Worm (Caenorhabditis elegans) whole organism, midembryonic: ENCODE results near the gene cdh-12.

Source experiments
- T22C8.4 ChIP-seq: fragments of 200-800 bp; sonication (Bioruptor generic); IDR thresholded peaks from 2 replicates; pipeline ENCODE4 v1.3.6; 2022; ENCODE audit warnings: missing genetic modification characterization, missing compliant biosample characterization
- cog-1 ChIP-seq: sonication (generic microtip); optimal IDR thresholded peaks from 2 replicates; lab custom pipeline; 2016; ENCODE audit warnings: missing genetic modification characterization, missing compliant biosample characterization
- flt-1 ChIP-seq: fragments of 200-800 bp; sonication (Bioruptor generic); IDR thresholded peaks from 2 replicates; pipeline ENCODE4 v1.3.6; 2022; ENCODE audit warnings: missing genetic modification characterization, missing compliant biosample characterization
- klf-2 ChIP-seq: fragments of 200-800 bp; sonication (Bioruptor generic); conservative IDR thresholded peaks from 2 replicates; pipeline ENCODE4 v1.3.6; 2022; ENCODE audit warnings: missing genetic modification reagents, missing genetic modification characterization, missing compliant biosample characterization
- med-1 ChIP-seq: sonication (generic microtip); optimal IDR thresholded peaks from 2 replicates; lab custom pipeline; 2017; ENCODE audit warnings: missing genetic modification characterization, mild to moderate bottlenecking, missing compliant biosample characterization, antibody characterized with exemption, missing genetic modification reagents; ENCODE audit not compliant: insufficient read depth
- ref-1 ChIP-seq: fragments of 200-800 bp; sonication (Bioruptor generic); conservative IDR thresholded peaks from 2 replicates; pipeline ENCODE4 v1.3.6; 2022; ENCODE audit warnings: missing genetic modification reagents, missing genetic modification characterization, missing compliant biosample characterization
- ztf-23 ChIP-seq: fragments of 200-800 bp; sonication (Bioruptor generic); IDR thresholded peaks from 2 replicates; pipeline ENCODE4 v1.3.6; 2022; ENCODE audit warnings: missing genetic modification reagents, missing genetic modification characterization, missing compliant biosample characterization
- ztf-29 ChIP-seq: fragments of 200-800 bp; sonication (Bioruptor generic); IDR thresholded peaks from 2 replicates; pipeline ENCODE4 v1.3.6; 2022; ENCODE audit warnings: missing genetic modification reagents, missing genetic modification characterization, missing compliant biosample characterization

DNA sequence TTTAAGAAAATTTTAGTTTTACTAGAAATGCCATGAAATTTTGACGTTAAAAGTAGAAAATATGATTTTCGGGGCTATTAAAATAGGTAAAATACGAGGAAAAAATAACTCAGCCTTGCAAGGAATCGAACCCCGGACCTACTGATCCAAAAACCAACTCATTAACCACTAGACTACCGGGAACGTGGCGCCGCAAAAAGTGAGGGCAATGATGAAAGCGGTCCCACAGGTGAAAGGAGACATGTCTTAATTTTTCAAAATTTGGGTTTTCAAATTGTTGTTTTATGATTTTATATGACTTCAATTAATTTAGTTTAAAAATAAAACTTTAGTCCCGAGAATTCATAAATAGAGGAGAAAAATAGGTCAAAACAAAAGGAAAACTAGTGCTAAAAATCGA lies 78.8 kb downstream of the cdh-12 start:
- no peak for TF ChIP-seq cog-1 (tag; lab: Kevin White, UChicago)
- TF ChIP-seq T22C8.4 (GFP tag; lab: Robert Waterston, UW) = no peak
- no peak for TF ChIP-seq ztf-29
- TF ChIP-seq med-1 = no peak
- no peak for TF ChIP-seq klf-2 (GFP tag; lab: Robert Waterston, UW)
- TF ChIP-seq flt-1 (GFP tag; lab: Robert Waterston, UW) = no peak
- TF ChIP-seq ref-1 (GFP tag; lab: Robert Waterston, UW) = no peak
- no peak for TF ChIP-seq ztf-23 (GFP tag; lab: Robert Waterston, UW)
